Worm (Caenorhabditis elegans): ENCODE results near the gene sri-61.
"Not testable (repeated sequence)": the region's sequence is repeated elsewhere in the genome, so short reads cannot be mapped to it uniquely, and the experiment has no call there.

DNA sequence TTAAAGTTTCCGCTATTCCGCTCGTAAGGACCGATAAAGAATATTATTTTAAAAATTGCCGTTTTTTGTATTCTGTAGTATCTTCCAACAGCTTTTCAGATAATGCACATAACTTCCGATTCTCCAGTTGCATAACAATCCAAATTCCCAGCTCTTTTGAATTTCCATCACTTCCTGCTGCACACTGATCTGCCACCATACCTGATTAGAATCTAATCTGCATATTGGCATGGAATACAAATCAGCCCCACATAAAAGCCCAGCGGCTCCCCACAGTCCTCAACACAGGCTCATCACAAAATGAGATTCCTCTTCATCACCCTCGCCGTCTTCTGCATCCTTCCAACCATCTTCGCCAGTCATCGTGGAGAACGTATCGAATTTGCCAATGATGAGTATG lies 11.5 kb downstream of the sri-61 start, which contains the start of gene nspf-2:
- not testable (repeated sequence) for TF ChIP-seq F49E8.2 (tag; optimal IDR thresholded peaks at IDR 0.05; ENCODE audit: borderline replicate concordance); ztf-11 (tag; optimal IDR thresholded peaks at IDR 0.05); daf-19 (GFP tag; conservative IDR thresholded peaks at IDR 0.05); unc-130 (GFP tag; optimal IDR thresholded peaks at IDR 0.05); R02D3.7 (tag; optimal IDR thresholded peaks at IDR 0.05); ZK546.5 (tag; optimal IDR thresholded peaks at IDR 0.05); nhr-10 (tag; optimal IDR thresholded peaks at IDR 0.05); nhr-237 (tag; optimal IDR thresholded peaks at IDR 0.05); ces-1 (GFP tag; optimal IDR thresholded peaks at IDR 0.05); lir-3 (tag; optimal IDR thresholded peaks at IDR 0.05); fos-1 (tag; optimal IDR thresholded peaks at IDR 0.05); ceh-62 (tag; optimal IDR thresholded peaks at IDR 0.05); aha-1 (tag)

All from whole organism, L4 larva.